Fruit fly (Drosophila melanogaster) whole organism, adult: Measurements from ENCODE around the gene cav.
A peak's percentile ranks its signal among the peaks of the same experiment; 100 is the strongest.

Source experiments
- CG11617 ChIP-seq: fragments of 200-800 bp; sonication (Bioruptor generic); optimal IDR thresholded peaks from 2 replicates; lab custom pipeline; 2017; ENCODE audit warnings: mild to moderate bottlenecking, missing biosample characterization, missing genetic modification reagents, missing genetic modification characterization
- CG12768 ChIP-seq: fragments of 200-800 bp; sonication (Bioruptor generic); optimal IDR thresholded peaks from 2 replicates; lab custom pipeline; 2017; ENCODE audit warnings: missing biosample characterization, missing genetic modification characterization, mild to moderate bottlenecking, moderate library complexity, missing genetic modification reagents
- CG14711 ChIP-seq: fragments of 200-800 bp; sonication (Bioruptor generic); optimal IDR thresholded peaks from 2 replicates; lab custom pipeline; 2018; ENCODE audit warnings: missing biosample characterization, mild to moderate bottlenecking, missing genetic modification characterization, moderate library complexity
- CG1620 ChIP-seq: fragments of 200-800 bp; sonication (Bioruptor generic); optimal IDR thresholded peaks from 2 replicates; lab custom pipeline; 2016; ENCODE audit warnings: missing biosample characterization, missing genetic modification characterization
- CG33017 ChIP-seq: fragments of 200-800 bp; sonication (Bioruptor generic); optimal IDR thresholded peaks from 2 replicates; lab custom pipeline; 2018; ENCODE audit warnings: missing biosample characterization, mild to moderate bottlenecking, missing genetic modification characterization, moderate library complexity
- CG5204 ChIP-seq: fragments of 200-800 bp; sonication (Bioruptor generic); optimal IDR thresholded peaks from 2 replicates; lab custom pipeline; 2016; ENCODE audit warnings: missing biosample characterization, missing genetic modification characterization
- CG7045 ChIP-seq: fragments of 200-800 bp; sonication (Bioruptor generic); optimal IDR thresholded peaks from 2 replicates; lab custom pipeline; 2017; ENCODE audit warnings: missing biosample characterization, mild to moderate bottlenecking, missing genetic modification characterization
- CG7101 ChIP-seq: fragments of 200-800 bp; sonication (Bioruptor generic); optimal IDR thresholded peaks from 2 replicates; lab custom pipeline; 2018; ENCODE audit warnings: missing biosample characterization, mild to moderate bottlenecking, missing genetic modification characterization, moderate library complexity
- Clk ChIP-seq: fragments of 200-800 bp; sonication (Bioruptor generic); optimal IDR thresholded peaks from 2 replicates; lab custom pipeline; 2017; ENCODE audit warnings: missing biosample characterization, missing genetic modification characterization
- Crg-1 ChIP-seq: fragments of 200-800 bp; sonication (Bioruptor generic); optimal IDR thresholded peaks from 2 replicates; lab custom pipeline; 2016; ENCODE audit warnings: missing biosample characterization, missing genetic modification characterization
- Hr96 ChIP-seq: fragments of 200-800 bp; sonication (Bioruptor generic); optimal IDR thresholded peaks from 2 replicates; lab custom pipeline; 2016; ENCODE audit warnings: missing biosample characterization, missing genetic modification characterization
- Mnt ChIP-seq: fragments of 200-800 bp; sonication (Bioruptor generic); optimal IDR thresholded peaks from 2 replicates; lab custom pipeline; 2016; ENCODE audit warnings: missing biosample characterization, mild to moderate bottlenecking, missing genetic modification characterization
- bab1 ChIP-seq: fragments of 200-800 bp; sonication (Bioruptor generic); optimal IDR thresholded peaks from 3 replicates; lab custom pipeline; 2019; ENCODE audit warnings: missing biosample characterization, mild to moderate bottlenecking, missing genetic modification characterization, moderate library complexity
- cic ChIP-seq: fragments of 200-800 bp; sonication (Bioruptor generic); optimal IDR thresholded peaks from 2 replicates; lab custom pipeline; 2017; ENCODE audit warnings: missing biosample characterization, mild to moderate bottlenecking, missing genetic modification characterization, moderate library complexity
- cnc ChIP-seq, 2 experiments: fragments of >200 bp; optimal IDR thresholded peaks; 2 replicates each; lab custom pipeline; 2017
- kay ChIP-seq: fragments of 200-800 bp; sonication (Bioruptor generic); peaks from one replicate; lab custom pipeline; 2016; ENCODE audit warnings: missing biosample characterization, missing genetic modification characterization, borderline replicate concordance
- ovo ChIP-seq: fragments of 200-800 bp; sonication (Bioruptor generic); optimal IDR thresholded peaks from 2 replicates; lab custom pipeline; 2016; ENCODE audit warnings: missing biosample characterization, missing genetic modification characterization
- pad ChIP-seq: fragments of 200-800 bp; sonication (Bioruptor generic); optimal IDR thresholded peaks from 3 replicates; lab custom pipeline; 2017; ENCODE audit warnings: missing biosample characterization, missing genetic modification characterization, mild to moderate bottlenecking, moderate library complexity, missing genetic modification reagents
- tj ChIP-seq: fragments of 200-800 bp; sonication (Bioruptor generic); optimal IDR thresholded peaks from 3 replicates; lab custom pipeline; 2017; ENCODE audit warnings: missing biosample characterization, mild to moderate bottlenecking, missing genetic modification characterization, moderate library complexity
- toe ChIP-seq: fragments of 200-800 bp; sonication (Bioruptor generic); optimal IDR thresholded peaks from 2 replicates; lab custom pipeline; 2016; ENCODE audit warnings: missing biosample characterization, missing genetic modification characterization

The cav gene

DNA sequence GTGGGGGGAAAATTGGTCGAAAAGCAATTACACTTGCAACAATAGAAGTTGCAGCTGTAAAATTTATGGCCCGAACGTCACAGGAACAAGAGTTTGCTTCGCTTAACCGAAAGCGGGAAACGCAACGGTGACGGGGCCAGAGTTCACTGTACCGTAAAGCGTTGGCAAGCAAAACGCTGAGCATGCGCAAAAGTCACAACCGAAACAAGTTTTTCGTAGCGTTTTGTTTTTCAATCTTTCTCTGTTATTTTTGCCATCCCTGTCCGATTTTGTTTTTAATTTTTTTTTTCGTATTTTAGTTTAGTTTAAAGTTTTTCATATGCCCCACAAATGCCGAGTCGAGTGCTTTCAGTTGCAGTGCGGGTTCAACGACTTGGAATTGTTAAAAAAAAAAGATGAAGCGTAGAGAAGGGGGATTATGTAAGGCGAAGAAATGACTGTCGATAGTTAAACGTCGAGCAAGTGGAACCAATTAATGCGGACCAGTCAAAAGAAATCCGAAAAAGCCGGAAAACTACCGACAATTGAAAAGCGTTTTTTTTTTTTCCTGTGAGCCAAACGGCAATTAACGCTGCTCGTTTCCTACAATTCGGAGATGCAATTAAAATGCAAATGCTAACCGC is 46.8 kb downstream of the cav start:
- TF ChIP-seq kay (GFP tag; lab: Kevin White, UChicago) (no peak), tj (peak; percentile 94)

DNA sequence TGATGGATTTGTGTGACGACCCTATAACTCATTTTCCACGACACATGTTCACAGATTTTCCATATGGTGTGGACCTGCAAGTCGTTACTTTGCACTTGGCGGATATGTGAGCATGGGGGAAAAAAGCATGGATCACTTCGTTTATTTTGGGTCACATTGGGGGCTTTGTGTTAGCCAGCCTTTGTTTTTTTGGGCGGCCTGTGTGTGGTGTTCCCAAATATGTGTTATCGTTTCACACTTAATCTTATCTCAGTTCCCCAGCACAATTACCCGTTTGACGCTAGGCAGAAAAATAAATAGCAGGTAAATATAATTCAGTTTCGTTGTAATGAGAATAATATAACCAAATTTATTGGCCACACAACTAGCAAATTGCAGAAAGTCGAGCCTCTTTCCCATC is 47.4 kb downstream of the cav start:
- no peak for TF ChIP-seq Mnt (GFP tag; lab: Kevin White, UChicago)
- no peak for TF ChIP-seq CG11617 (GFP tag; lab: Kevin White, UChicago)
- no peak for TF ChIP-seq CG5204
- TF ChIP-seq bab1 = no peak
- no peak for TF ChIP-seq CG14711 (tag; lab: Kevin White, UChicago)
- no peak for TF ChIP-seq CG12768 (GFP tag; lab: Kevin White, UChicago)
- no peak for TF ChIP-seq CG7045
- no peak for TF ChIP-seq cic (GFP tag; lab: Kevin White, UChicago)
- TF ChIP-seq pad (GFP tag; lab: Kevin White, UChicago) = no peak
- TF ChIP-seq CG7101 = no peak
- TF ChIP-seq Crg-1 (GFP tag; lab: Kevin White, UChicago) = no peak
- TF ChIP-seq CG33017 (tag; lab: Kevin White, UChicago) = no peak
- TF ChIP-seq CG1620 (GFP tag; lab: Kevin White, UChicago) = no peak
- TF ChIP-seq tj = no peak
- TF ChIP-seq cnc (optimal IDR thresholded peaks at IDR 0.05; lab: Kevin White, UChicago) = no peak
- no peak for TF ChIP-seq Hr96 (GFP tag; lab: Kevin White, UChicago)
- no peak for TF ChIP-seq kay (GFP tag; lab: Kevin White, UChicago)
- no peak for TF ChIP-seq Clk (GFP tag; lab: Kevin White, UChicago)
- no peak for TF ChIP-seq ovo (GFP tag; lab: Kevin White, UChicago)
- no peak for TF ChIP-seq toe

DNA sequence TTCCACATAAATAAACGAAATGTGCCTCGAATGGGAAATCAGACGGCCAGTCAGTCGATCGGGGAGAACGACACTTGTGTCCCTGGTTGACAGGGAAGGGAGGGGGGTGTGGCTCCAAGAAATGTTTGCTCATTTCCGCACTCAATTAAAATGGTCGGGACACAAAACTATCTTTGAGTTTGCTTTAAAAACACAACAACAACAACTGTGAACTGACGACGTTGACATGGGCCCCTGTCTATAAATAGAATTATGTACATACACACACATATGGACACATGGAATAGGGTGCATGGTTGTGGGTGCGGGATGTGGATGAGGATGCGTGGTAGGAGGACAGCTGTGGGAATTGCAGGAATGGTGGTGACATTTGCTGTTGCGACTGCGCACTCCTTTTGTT is 49.1 kb downstream of the cav start:
- no peak for TF ChIP-seq CG1620 (GFP tag; lab: Kevin White, UChicago)
- TF ChIP-seq Hr96 (GFP tag; lab: Kevin White, UChicago) = no peak
- no peak for TF ChIP-seq Mnt (GFP tag; lab: Kevin White, UChicago)
- TF ChIP-seq CG5204 = no peak
- no peak for TF ChIP-seq CG12768 (GFP tag; lab: Kevin White, UChicago)
- TF ChIP-seq cic (GFP tag; lab: Kevin White, UChicago) = no peak
- no peak for TF ChIP-seq CG33017 (tag; lab: Kevin White, UChicago)
- TF ChIP-seq CG14711 (tag; lab: Kevin White, UChicago) = no peak
- TF ChIP-seq tj = no peak
- TF ChIP-seq bab1 = no peak
- TF ChIP-seq kay (GFP tag; lab: Kevin White, UChicago) = no peak
- TF ChIP-seq CG11617 (GFP tag; lab: Kevin White, UChicago) = no peak
- TF ChIP-seq ovo (GFP tag; lab: Kevin White, UChicago) = no peak
- TF ChIP-seq CG7045 = no peak
- no peak for TF ChIP-seq pad (GFP tag; lab: Kevin White, UChicago)
- no peak for TF ChIP-seq Clk (GFP tag; lab: Kevin White, UChicago)

DNA sequence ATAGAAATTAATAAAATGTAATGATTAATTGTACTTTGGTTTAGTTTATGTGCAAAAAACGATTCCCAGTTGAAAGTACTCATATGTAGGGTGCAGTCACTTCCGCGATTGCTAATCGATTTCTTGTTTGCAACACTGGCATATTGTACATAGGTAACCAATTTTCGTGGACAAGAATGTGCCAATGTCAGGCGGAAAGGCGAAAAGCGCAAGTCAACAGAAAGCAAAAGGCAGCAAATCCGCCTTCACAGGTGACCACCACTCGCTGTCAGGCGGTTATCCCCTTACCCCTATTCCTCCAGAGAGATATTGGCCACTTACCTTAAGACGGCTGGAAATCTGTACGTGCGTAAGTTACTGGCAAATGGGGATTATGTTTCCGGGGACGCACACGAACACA is 49.7 kb downstream of the cav start:
- TF ChIP-seq Crg-1 (GFP tag; lab: Kevin White, UChicago) = no peak
- TF ChIP-seq cic (GFP tag; lab: Kevin White, UChicago) = no peak
- peak; percentile 96 for TF ChIP-seq tj
- no peak for TF ChIP-seq Clk (GFP tag; lab: Kevin White, UChicago)
- no peak for TF ChIP-seq CG33017 (tag; lab: Kevin White, UChicago)

DNA sequence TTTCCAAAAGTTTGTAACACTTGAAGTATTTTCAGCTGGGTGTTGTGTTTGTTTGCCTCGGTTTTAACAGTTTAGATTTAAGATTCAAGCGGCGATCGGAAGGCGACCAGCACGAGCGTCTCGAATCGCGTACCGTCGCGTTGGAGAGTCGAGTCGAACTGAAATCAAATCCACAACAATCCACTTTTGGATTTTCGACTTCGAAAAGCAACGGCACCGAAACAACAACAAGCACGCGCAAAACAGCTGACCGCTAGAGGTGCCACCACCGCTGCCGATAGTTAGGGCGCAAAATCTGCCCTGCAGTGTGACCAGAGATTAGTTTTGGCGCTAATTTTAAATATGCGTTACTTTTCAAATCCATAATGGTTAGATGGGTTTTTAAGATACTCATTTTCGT is 50.2 kb downstream of the cav start, which contains the start of gene jar:
TSS of gene jar (minus strand) at position 163 of the 400 bp plus-strand sequence.
- no peak for TF ChIP-seq kay (GFP tag; lab: Kevin White, UChicago)
- no peak for TF ChIP-seq toe
- TF ChIP-seq bab1 = peak; percentile 74
- TF ChIP-seq CG12768 (GFP tag; lab: Kevin White, UChicago) = peak; percentile 24
- peak; percentile 43 for TF ChIP-seq CG7101
- TF ChIP-seq CG5204 = no peak
- TF ChIP-seq Hr96 (GFP tag; lab: Kevin White, UChicago) = no peak
- no peak for TF ChIP-seq Clk (GFP tag; lab: Kevin White, UChicago)
- TF ChIP-seq cnc (optimal IDR thresholded peaks at IDR 0.05; lab: Kevin White, UChicago) = no peak
- TF ChIP-seq CG1620 (GFP tag; lab: Kevin White, UChicago) = peak; percentile 14
- peak; percentile 77 for TF ChIP-seq CG14711 (tag; lab: Kevin White, UChicago)
- TF ChIP-seq cic (GFP tag; lab: Kevin White, UChicago) = peak; percentile 52
- TF ChIP-seq Mnt (GFP tag; lab: Kevin White, UChicago) = peak; percentile 71
- no peak for TF ChIP-seq Crg-1 (GFP tag; lab: Kevin White, UChicago)
- TF ChIP-seq pad (GFP tag; lab: Kevin White, UChicago) = peak; percentile 23
- no peak for TF ChIP-seq tj
- TF ChIP-seq ovo (GFP tag; lab: Kevin White, UChicago) = peak; percentile 95
- TF ChIP-seq CG11617 (GFP tag; lab: Kevin White, UChicago) = peak; percentile 16
- TF ChIP-seq CG7045 = peak; percentile 13
- TF ChIP-seq CG33017 (tag; lab: Kevin White, UChicago) = peak; percentile 17

DNA sequence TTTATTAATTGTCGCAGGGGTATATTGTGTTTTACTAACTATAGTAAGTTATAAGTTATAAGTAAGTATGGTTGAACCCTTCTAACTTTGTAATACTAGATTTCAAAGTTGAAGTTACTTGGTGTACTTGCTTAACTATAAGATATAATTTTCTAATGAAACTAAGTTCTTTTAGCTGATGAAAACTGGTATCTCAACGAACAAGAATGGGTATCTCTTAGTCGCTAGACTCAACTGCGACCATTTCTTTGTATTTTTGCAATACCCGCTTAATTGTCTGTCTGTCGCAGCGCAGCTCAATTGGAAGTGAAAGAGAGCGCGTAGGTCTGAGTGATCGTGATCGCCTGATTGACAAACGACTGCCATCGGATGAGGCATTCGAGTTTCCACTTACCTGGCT is 51.3 kb downstream of the cav start:
- TF ChIP-seq bab1 (peak; percentile 16), CG11617 (GFP tag; lab: Kevin White, UChicago) (no peak), tj (peak; percentile 64)
